Worm (Caenorhabditis elegans) whole organism, L1 larva: ENCODE results near the gene egl-21.

Source experiments
- C04F5.9 ChIP-seq: sonication (generic microtip); optimal IDR thresholded peaks from 2 replicates; lab custom pipeline; 2016; ENCODE audit warnings: missing genetic modification characterization, missing compliant biosample characterization
- C16A3.4 ChIP-seq: fragments of 150-350 bp; optimal IDR thresholded peaks from 2 replicates; lab custom pipeline; 2014; ENCODE audit warnings: missing biosample characterization, missing genetic modification characterization
- C34B4.2 ChIP-seq: sonication (generic microtip); optimal IDR thresholded peaks from 2 replicates; lab custom pipeline; 2017; ENCODE audit warnings: mild to moderate bottlenecking, missing genetic modification characterization, missing compliant biosample characterization
- F16B12.6 ChIP-seq: fragments of 150-350 bp; optimal IDR thresholded peaks from 2 replicates; lab custom pipeline; 2014; ENCODE audit warnings: missing biosample characterization, missing genetic modification characterization
- alr-1 ChIP-seq: fragments of 200-800 bp; sonication (Bioruptor generic); optimal IDR thresholded peaks from 2 replicates; lab custom pipeline; 2018; ENCODE audit warnings: borderline replicate concordance, mild to moderate bottlenecking, missing genetic modification characterization, missing compliant biosample characterization
- aly-2 ChIP-seq: fragments of 150-350 bp; optimal IDR thresholded peaks from 2 replicates; lab custom pipeline; 2014; ENCODE audit warnings: missing biosample characterization, missing genetic modification characterization
- ama-1 ChIP-seq: fragments of 150-350 bp; optimal IDR thresholded peaks from 2 replicates; lab custom pipeline; 2014
- blmp-1 ChIP-seq: fragments of 150-350 bp; optimal IDR thresholded peaks from 2 replicates; lab custom pipeline; 2014; ENCODE audit warnings: missing biosample characterization, missing genetic modification characterization
- ceh-82 ChIP-seq, 3 experiments: fragments of 150-350 bp in 1 of 3; sonication (generic microtip) in 2 of 3; optimal IDR thresholded peaks; 2 replicates each; lab custom pipeline; 2014 to 2017; ENCODE audit warnings: missing biosample characterization in 3 of 3, missing genetic modification characterization in 3 of 3
- ceh-88 ChIP-seq: fragments of 200-800 bp; sonication (Bioruptor generic); IDR thresholded peaks from 2 replicates; pipeline ENCODE4 v1.3.6; 2022; ENCODE audit warnings: missing genetic modification characterization, missing compliant biosample characterization
- ceh-90 ChIP-seq: sonication (generic microtip); optimal IDR thresholded peaks from 2 replicates; lab custom pipeline; 2016; ENCODE audit warnings: missing genetic modification characterization, missing compliant biosample characterization
- dpl-1 ChIP-seq, 3 experiments: fragments of 150-350 bp in 2 of 3; sonication (generic microtip) in 1 of 3; optimal IDR thresholded peaks; 2 replicates each; lab custom pipeline; 2014 to 2017; ENCODE audit warnings: missing biosample characterization in 3 of 3, missing genetic modification characterization in 3 of 3, missing genetic modification reagents in 3 of 3
- elt-2 ChIP-seq: sonication (generic microtip); optimal IDR thresholded peaks from 2 replicates; lab custom pipeline; 2016; ENCODE audit warnings: missing genetic modification characterization, mild to moderate bottlenecking, inconsistent platforms, missing compliant biosample characterization, missing genetic modification reagents
- elt-3 ChIP-seq, 6 experiments: fragments of 150-350 bp in 1 of 6; sonication (generic microtip); optimal IDR thresholded peaks; 2 replicates each; lab custom pipeline; 2017 to 2018; ENCODE audit warnings: missing biosample characterization in 6 of 6, missing genetic modification characterization in 6 of 6, inconsistent platforms in 1 of 6
- fkh-10 ChIP-seq: sonication (generic microtip); optimal IDR thresholded peaks from 2 replicates; lab custom pipeline; 2017; ENCODE audit warnings: missing biosample characterization, missing genetic modification reagents, missing genetic modification characterization
- fkh-4 ChIP-seq: sonication (generic microtip); optimal IDR thresholded peaks from 2 replicates; lab custom pipeline; 2016; ENCODE audit warnings: missing compliant biosample characterization, missing genetic modification characterization, borderline replicate concordance
- fkh-8 ChIP-seq: sonication (generic microtip); optimal IDR thresholded peaks from 2 replicates; lab custom pipeline; 2016; ENCODE audit warnings: mild to moderate bottlenecking, missing genetic modification characterization, missing compliant biosample characterization
- fos-1 ChIP-seq: fragments of 150-350 bp; optimal IDR thresholded peaks from 2 replicates; lab custom pipeline; 2014; ENCODE audit warnings: missing biosample characterization, missing genetic modification characterization
- hlh-4 ChIP-seq: sonication (generic microtip); optimal IDR thresholded peaks from 2 replicates; lab custom pipeline; 2016; ENCODE audit warnings: mild to moderate bottlenecking, missing genetic modification characterization, missing compliant biosample characterization
- hpl-2 ChIP-seq: fragments of 150-350 bp; optimal IDR thresholded peaks from 2 replicates; lab custom pipeline; 2014; ENCODE audit warnings: missing biosample characterization, missing genetic modification reagents, missing genetic modification characterization
- jun-1 ChIP-seq: fragments of 150-350 bp; optimal IDR thresholded peaks from 2 replicates; lab custom pipeline; 2014; ENCODE audit warnings: missing biosample characterization, missing genetic modification reagents, missing genetic modification characterization
- lin-14 ChIP-seq: fragments of 200-800 bp; sonication (Bioruptor generic); optimal IDR thresholded peaks from 2 replicates; lab custom pipeline; 2018; ENCODE audit warnings: mild to moderate bottlenecking, missing genetic modification characterization, moderate library complexity, missing compliant biosample characterization
- lin-35 ChIP-seq, 2 experiments: fragments of 150-350 bp; optimal IDR thresholded peaks; 2 replicates each; lab custom pipeline; 2014; ENCODE audit warnings: missing biosample characterization in 2 of 2, missing genetic modification characterization in 2 of 2, missing genetic modification reagents in 2 of 2
- lin-39 ChIP-seq: fragments of 150-350 bp; optimal IDR thresholded peaks from 2 replicates; lab custom pipeline; 2014; ENCODE audit warnings: missing biosample characterization, missing genetic modification reagents, missing genetic modification characterization
- lir-3 ChIP-seq: sonication (generic microtip); optimal IDR thresholded peaks from 2 replicates; lab custom pipeline; 2016; ENCODE audit warnings: mild to moderate bottlenecking, missing genetic modification characterization, moderate library complexity, missing compliant biosample characterization; ENCODE audit not compliant: poor library complexity
- mab-9 ChIP-seq: fragments of 200-800 bp; sonication (Bioruptor generic); IDR thresholded peaks from 2 replicates; pipeline ENCODE4 v1.3.6; 2022; ENCODE audit warnings: missing genetic modification reagents, missing genetic modification characterization, missing compliant biosample characterization
- mdl-1 ChIP-seq, 2 experiments: fragments of 150-350 bp; optimal IDR thresholded peaks; 2 replicates each; lab custom pipeline; 2014 to 2017; ENCODE audit warnings: missing biosample characterization in 2 of 2, missing genetic modification characterization in 2 of 2, inconsistent platforms in 1 of 2
- mef-2 ChIP-seq: fragments of 150-350 bp; optimal IDR thresholded peaks from 2 replicates; lab custom pipeline; 2014; ENCODE audit warnings: missing biosample characterization, missing genetic modification characterization
- nhr-11 ChIP-seq: fragments of 150-350 bp; optimal IDR thresholded peaks from 2 replicates; lab custom pipeline; 2014; ENCODE audit warnings: missing biosample characterization, missing genetic modification characterization
- nhr-12 ChIP-seq: sonication (generic microtip); optimal IDR thresholded peaks from 2 replicates; lab custom pipeline; 2017; ENCODE audit warnings: missing biosample characterization, missing genetic modification characterization
- nhr-19 ChIP-seq: fragments of 200-800 bp; sonication (Bioruptor generic); conservative IDR thresholded peaks from 2 replicates; pipeline ENCODE4 v1.3.6; 2022; ENCODE audit warnings: missing genetic modification characterization, missing compliant biosample characterization
- nhr-237 ChIP-seq: fragments of 150-350 bp; optimal IDR thresholded peaks from 2 replicates; lab custom pipeline; 2014; ENCODE audit warnings: missing biosample characterization, missing genetic modification characterization
- nhr-47 ChIP-seq: sonication (generic microtip); optimal IDR thresholded peaks from 2 replicates; lab custom pipeline; 2016; ENCODE audit warnings: mild to moderate bottlenecking, missing genetic modification characterization, moderate library complexity, missing compliant biosample characterization
- nhr-76 ChIP-seq: sonication (generic microtip); optimal IDR thresholded peaks from 2 replicates; lab custom pipeline; 2017; ENCODE audit warnings: missing biosample characterization, missing genetic modification characterization
- nhr-77 ChIP-seq: fragments of 150-350 bp; optimal IDR thresholded peaks from 2 replicates; lab custom pipeline; 2014; ENCODE audit warnings: missing biosample characterization, missing genetic modification characterization
- nhr-90 ChIP-seq: sonication (generic microtip); optimal IDR thresholded peaks from 2 replicates; lab custom pipeline; 2016; ENCODE audit warnings: mild to moderate bottlenecking, missing genetic modification characterization, missing compliant biosample characterization; ENCODE audit not compliant: poor library complexity
- pag-3 ChIP-seq: sonication (generic microtip); optimal IDR thresholded peaks from 2 replicates; lab custom pipeline; 2017; ENCODE audit warnings: missing genetic modification characterization, mild to moderate bottlenecking, missing compliant biosample characterization, antibody characterized with exemption, borderline replicate concordance; ENCODE audit not compliant: insufficient read depth
- snpc-4 ChIP-seq: fragments of 150-350 bp; optimal IDR thresholded peaks from 2 replicates; lab custom pipeline; 2014; ENCODE audit warnings: missing biosample characterization, missing genetic modification characterization
- sptf-1 ChIP-seq: fragments of 150-350 bp; optimal IDR thresholded peaks from 2 replicates; lab custom pipeline; 2014; ENCODE audit warnings: missing biosample characterization, missing genetic modification characterization
- sup-37 ChIP-seq: fragments of 200-800 bp; sonication (Bioruptor generic); optimal IDR thresholded peaks from 2 replicates; lab custom pipeline; 2018; ENCODE audit warnings: mild to moderate bottlenecking, missing genetic modification characterization, missing compliant biosample characterization
- swsn-7 ChIP-seq: sonication (generic microtip); optimal IDR thresholded peaks from 2 replicates; lab custom pipeline; 2016; ENCODE audit warnings: missing genetic modification characterization, missing compliant biosample characterization
- tbx-2 ChIP-seq: sonication (generic microtip); optimal IDR thresholded peaks from 2 replicates; lab custom pipeline; 2016; ENCODE audit warnings: missing genetic modification characterization, missing compliant biosample characterization
- tlp-1 ChIP-seq: fragments of 150-350 bp; optimal IDR thresholded peaks from 2 replicates; lab custom pipeline; 2014; ENCODE audit warnings: missing biosample characterization, missing genetic modification characterization
- unc-130 ChIP-seq: fragments of 150-350 bp; optimal IDR thresholded peaks from 2 replicates; lab custom pipeline; 2017; ENCODE audit warnings: missing biosample characterization, missing genetic modification characterization, inconsistent platforms
- unc-98 ChIP-seq: fragments of 200-800 bp; sonication (Bioruptor generic); IDR thresholded peaks from 2 replicates; pipeline ENCODE4 v1.3.6; 2022; ENCODE audit warnings: missing genetic modification characterization, missing compliant biosample characterization
- xbp-1 ChIP-seq: sonication (generic microtip); optimal IDR thresholded peaks from 2 replicates; lab custom pipeline; 2016; ENCODE audit warnings: missing genetic modification characterization, missing compliant biosample characterization
- zag-1 ChIP-seq: fragments of 150-350 bp; optimal IDR thresholded peaks from 2 replicates; lab custom pipeline; 2014; ENCODE audit warnings: missing biosample characterization, missing genetic modification characterization
- zip-4 ChIP-seq: fragments of 200-800 bp; sonication (Bioruptor generic); optimal IDR thresholded peaks from 2 replicates; lab custom pipeline; 2018; ENCODE audit warnings: mild to moderate bottlenecking, missing genetic modification characterization, moderate library complexity, missing compliant biosample characterization
- ztf-11 ChIP-seq, 2 experiments: sonication (generic microtip); optimal IDR thresholded peaks; 2 replicates each; lab custom pipeline; 2016 to 2017; ENCODE audit warnings: missing genetic modification characterization in 2 of 2, missing biosample characterization in 1 of 2, missing compliant biosample characterization in 1 of 2

egl-21 gene

DNA sequence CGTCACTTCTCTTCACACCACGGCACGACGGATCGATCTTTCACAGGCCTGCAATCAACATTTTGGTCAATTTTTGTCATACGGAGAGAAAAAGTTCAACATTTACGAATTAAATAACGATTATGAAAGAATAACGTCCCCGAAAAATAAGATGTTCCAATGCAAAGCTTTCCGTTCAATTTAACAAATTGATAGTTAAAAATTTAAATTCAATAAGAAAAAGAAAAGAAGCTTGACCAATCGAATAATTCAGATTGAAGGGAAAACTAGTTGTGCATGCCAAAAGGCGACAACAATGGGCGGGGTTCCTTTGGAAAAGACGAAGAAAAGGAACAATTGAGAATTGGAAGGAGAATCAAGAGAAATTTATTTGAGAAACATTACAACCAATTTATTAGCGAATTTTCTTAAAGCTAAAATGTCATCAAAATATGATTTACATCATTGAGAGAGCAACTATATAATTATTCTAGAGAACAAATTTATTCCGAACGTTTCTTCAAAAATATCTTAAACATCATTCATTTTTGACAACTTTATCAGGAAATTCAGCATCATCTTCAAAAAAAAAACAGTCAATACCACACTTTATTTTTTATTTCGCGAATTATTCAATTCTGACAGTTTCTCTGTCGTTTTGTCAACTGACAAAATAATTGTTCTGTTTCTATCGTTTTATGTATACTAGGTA, 20.1 kb upstream of the egl-21 start, which contains the start of gene tax-6:
Gene tax-6, minus strand, starts transcription at position 51 of the 691 bp plus-strand sequence.
- TF ChIP-seq sup-37 (GFP tag; lab: Kevin White, UChicago) = no peak
- TF ChIP-seq tbx-2 (tag; lab: Kevin White, UChicago) = no peak
- TF ChIP-seq nhr-237 (tag; lab: Kevin White, UChicago) = no peak
- no peak for TF ChIP-seq hlh-4 (tag; lab: Kevin White, UChicago)
- no peak for TF ChIP-seq zag-1
- TF ChIP-seq fos-1 (tag; lab: Kevin White, UChicago) = no peak
- no peak for TF ChIP-seq nhr-19 (GFP tag; lab: Robert Waterston, UW)
- no peak for TF ChIP-seq nhr-12 (tag; lab: Kevin White, UChicago)
- no peak for TF ChIP-seq dpl-1 (GFP tag; optimal IDR thresholded peaks at IDR 0.05; lab: Kevin White, UChicago)
- no peak for TF ChIP-seq unc-130
- no peak for TF ChIP-seq elt-2
- TF ChIP-seq ceh-90 (tag; lab: Kevin White, UChicago) = no peak
- no peak for TF ChIP-seq hpl-2 (GFP tag; lab: Kevin White, UChicago)
- no peak for TF ChIP-seq lir-3 (tag; lab: Kevin White, UChicago)
- TF ChIP-seq sptf-1 (tag; lab: Kevin White, UChicago) = no peak
- TF ChIP-seq ceh-82 (tag; optimal IDR thresholded peaks at IDR 0.05; lab: Kevin White, UChicago) = no peak
- TF ChIP-seq, all 84 proteins: peak for 0

DNA sequence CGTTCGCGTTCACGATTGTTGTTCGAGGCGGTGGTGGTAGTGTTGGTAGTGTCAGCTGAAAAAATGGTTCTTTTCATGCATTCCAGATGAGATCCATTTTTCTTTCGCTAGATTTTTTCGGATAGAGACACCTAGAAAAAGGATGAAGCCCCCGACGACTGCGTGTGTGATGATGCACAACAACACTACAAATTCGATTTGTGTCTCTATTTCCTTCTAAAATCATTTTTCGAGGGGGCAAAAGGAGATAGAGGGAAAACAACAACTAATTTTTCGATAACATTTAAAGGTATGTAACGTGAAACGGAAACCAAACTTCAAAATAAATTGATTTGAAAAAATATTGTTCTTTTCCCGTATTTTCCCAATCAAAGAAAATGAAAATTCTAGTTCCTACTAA, 18.8 kb upstream of the egl-21 start:
- TF ChIP-seq tlp-1 (tag; lab: Kevin White, UChicago) = no peak
- no peak for TF ChIP-seq jun-1 (tag; lab: Kevin White, UChicago)
- no peak for TF ChIP-seq swsn-7
- TF ChIP-seq fkh-10 (GFP tag; lab: Kevin White, UChicago) = peak; percentile 13
- TF ChIP-seq nhr-76 (tag; lab: Kevin White, UChicago) = no peak

- no peak for TF ChIP-seq elt-3 (tag; optimal IDR thresholded peaks at IDR 0.05; lab: Kevin White, UChicago)
- peak; percentile 19 for TF ChIP-seq xbp-1
- TF ChIP-seq ceh-88 = no peak
- TF ChIP-seq lin-39 (tag; lab: Kevin White, UChicago) = no peak
- TF ChIP-seq unc-98 (GFP tag; lab: Robert Waterston, UW) = no peak
- peak; percentile 65 for TF ChIP-seq tbx-2 (tag; lab: Kevin White, UChicago)
- peak; percentile 93 for TF ChIP-seq fkh-8 (tag; lab: Kevin White, UChicago)
- no peak for TF ChIP-seq C34B4.2 (tag; lab: Kevin White, UChicago)
- peak; percentile 95 for TF ChIP-seq lin-14 (GFP tag; lab: Kevin White, UChicago)
- TF ChIP-seq ama-1 = no peak
- no peak for TF ChIP-seq snpc-4 (tag; lab: Kevin White, UChicago)
- TF ChIP-seq sptf-1 (tag; lab: Kevin White, UChicago) = no peak
- no peak for TF ChIP-seq mdl-1 (tag; optimal IDR thresholded peaks at IDR 0.05; lab: Kevin White, UChicago)
- TF ChIP-seq mab-9 = peak; percentile 61
- no peak for TF ChIP-seq blmp-1
- no peak for TF ChIP-seq nhr-90 (tag; lab: Kevin White, UChicago)
- TF ChIP-seq zip-4 (GFP tag; lab: Kevin White, UChicago) = no peak
- no peak for TF ChIP-seq mef-2
- TF ChIP-seq fkh-10 (GFP tag; lab: Kevin White, UChicago) = peak; percentile 79
- no peak for TF ChIP-seq fkh-4 (tag; lab: Kevin White, UChicago)
- TF ChIP-seq lin-35 (GFP tag; optimal IDR thresholded peaks at IDR 0.05; lab: Kevin White, UChicago) = peak in 1 of 2 experiments; percentile 19
- no peak for TF ChIP-seq alr-1 (tag; lab: Kevin White, UChicago)
- no peak for TF ChIP-seq C16A3.4
- peak; percentile 70 for TF ChIP-seq zag-1
- no peak for TF ChIP-seq pag-3 (tag; lab: Kevin White, UChicago)
- no peak for TF ChIP-seq nhr-11 (tag; lab: Kevin White, UChicago)
- no peak for TF ChIP-seq nhr-77 (tag; lab: Kevin White, UChicago)
- TF ChIP-seq ztf-11 (tag; optimal IDR thresholded peaks at IDR 0.05; lab: Kevin White, UChicago) = peak in 1 of 2 experiments; percentile 13
- TF ChIP-seq aly-2 (tag; lab: Kevin White, UChicago) = no peak
- TF ChIP-seq C04F5.9 (tag; lab: Kevin White, UChicago) = no peak
- no peak for TF ChIP-seq F16B12.6 (tag; lab: Kevin White, UChicago)
- TF ChIP-seq nhr-47 (tag; lab: Kevin White, UChicago) = peak; percentile 79
Observed at ce11 chrIV:10499948-10500356, 18.3 kb upstream of the egl-21 start.
